Worm (Caenorhabditis elegans): Measurements from ENCODE around the gene aakg-2.
"Not testable (repeated sequence)": the region's sequence is repeated elsewhere in the genome, so short reads cannot be mapped to it uniquely, and the experiment has no call there.

Gene aakg-2

DNA sequence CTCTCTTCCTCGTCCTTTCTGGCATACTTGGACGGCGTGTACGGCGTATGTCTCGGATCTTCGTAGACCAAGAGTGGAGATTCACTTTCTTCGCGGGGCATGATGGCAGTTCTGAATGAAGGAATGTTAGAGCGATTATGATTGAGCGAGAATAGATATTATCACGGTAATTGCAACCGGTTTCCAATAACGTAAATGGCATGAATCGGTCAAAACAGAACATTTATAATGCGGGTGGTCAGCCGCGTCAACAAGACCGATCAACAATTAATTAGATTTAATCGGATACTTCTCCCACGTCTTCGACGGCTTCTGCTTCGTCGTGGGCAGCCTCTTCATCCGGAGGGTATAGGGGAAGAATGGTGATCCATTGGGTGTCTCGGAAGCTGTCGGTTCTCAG, 34.1 kb downstream of the aakg-2 start, which contains the start of gene F41G4.13:
Gene F41G4.13, minus strand, starts transcription at position 101 of the 400 bp plus-strand sequence.
- not testable (repeated sequence) for TF ChIP-seq unc-39, nhr-129, elt-3 (tag; optimal IDR thresholded peaks at IDR 0.05)

DNA sequence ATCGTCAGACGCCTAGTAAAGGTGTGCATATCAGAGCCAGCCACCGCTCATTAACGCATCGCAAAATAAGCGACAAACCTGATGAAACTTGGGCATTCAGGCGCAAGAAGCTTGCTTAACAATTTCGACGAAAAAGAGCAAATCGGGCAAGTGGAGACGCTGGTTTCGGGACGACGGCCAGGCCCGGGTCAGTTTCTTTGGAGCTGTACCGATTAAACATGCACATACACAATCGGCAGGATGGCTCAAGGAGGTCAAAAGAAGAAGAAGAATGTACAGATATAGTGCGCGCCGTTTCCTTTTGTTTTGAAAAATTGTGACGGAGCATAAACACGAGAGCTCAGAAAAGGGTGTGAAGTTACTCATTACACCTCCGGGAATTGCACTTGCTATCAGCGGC, 42.3 kb downstream of the aakg-2 start:
- TF ChIP-seq fos-1 (tag; optimal IDR thresholded peaks at IDR 0.05) (no peak), mab-5 (tag; optimal IDR thresholded peaks at IDR 0.05) (no peak), nhr-10 (tag; optimal IDR thresholded peaks at IDR 0.05) (no peak), nhr-12 (tag; optimal IDR thresholded peaks at IDR 0.05) (no peak), ama-1 (optimal IDR thresholded peaks at IDR 0.05) (no peak), nhr-21 (tag; optimal IDR thresholded peaks at IDR 0.05) (no peak), C34F6.9 (tag; optimal IDR thresholded peaks at IDR 0.05) (no peak), ceh-16 (tag; optimal IDR thresholded peaks at IDR 0.05) (no peak), egl-27 (tag; optimal IDR thresholded peaks at IDR 0.05) (no peak), nhr-11 (tag; optimal IDR thresholded peaks at IDR 0.05) (no peak), crh-2 (tag; optimal IDR thresholded peaks at IDR 0.05) (no peak), unc-39 (tag; optimal IDR thresholded peaks at IDR 0.05) (no peak), aly-2 (tag; optimal IDR thresholded peaks at IDR 0.05) (no peak), ztf-11 (tag; optimal IDR thresholded peaks at IDR 0.05) (no peak), ztf-4 (tag; optimal IDR thresholded peaks at IDR 0.05) (no peak), nhr-77 (tag; optimal IDR thresholded peaks at IDR 0.05) (no peak), sem-4 (tag; optimal IDR thresholded peaks at IDR 0.05) (no peak), nhr-6 (tag; optimal IDR thresholded peaks at IDR 0.05) (no peak), zag-1 (tag; optimal IDR thresholded peaks at IDR 0.05) (no peak), nhr-237 (tag; optimal IDR thresholded peaks at IDR 0.05) (no peak)

DNA sequence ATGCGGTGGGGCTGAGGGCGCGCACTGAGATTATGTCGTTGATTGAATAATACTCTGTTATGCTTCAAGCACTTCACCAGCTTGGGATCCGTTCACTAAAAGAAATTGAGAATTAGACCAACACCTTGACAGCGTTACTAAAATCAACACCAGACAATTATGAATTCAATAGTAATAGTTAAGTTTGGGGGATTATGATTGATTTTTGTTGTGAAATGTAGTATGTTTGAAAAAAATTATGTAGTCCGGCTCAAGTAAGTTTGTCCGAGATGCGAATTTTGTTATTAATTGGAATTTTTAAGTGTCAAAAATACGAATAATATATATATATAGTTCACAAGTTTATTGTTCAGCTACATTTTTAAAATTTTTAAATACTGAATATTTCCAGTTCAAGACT, 43.5 kb downstream of the aakg-2 start, which contains the start of gene sto-5:
Gene sto-5, minus strand, starts transcription at position 101 of the 400 bp plus-strand sequence.
- TF ChIP-seq ama-1 (optimal IDR thresholded peaks at IDR 0.05) (no peak), ceh-16 (tag; optimal IDR thresholded peaks at IDR 0.05) (no peak), ZK546.5 (tag; optimal IDR thresholded peaks at IDR 0.05) (no peak), unc-55 (GFP tag; optimal IDR thresholded peaks at IDR 0.05) (no peak), nhr-23 (tag; optimal IDR thresholded peaks at IDR 0.05) (no peak), fos-1 (tag; optimal IDR thresholded peaks at IDR 0.05) (no peak), nhr-237 (tag; optimal IDR thresholded peaks at IDR 0.05) (no peak), ztf-1 (GFP tag; conservative IDR thresholded peaks at IDR 0.05) (no peak), nhr-129 (tag; optimal IDR thresholded peaks at IDR 0.05) (no peak), mbf-1 (tag; optimal IDR thresholded peaks at IDR 0.05) (no peak), skn-1 (tag; optimal IDR thresholded peaks at IDR 0.05) (no peak), mab-5 (tag; optimal IDR thresholded peaks at IDR 0.05) (no peak), blmp-1 (tag; optimal IDR thresholded peaks at IDR 0.05; ENCODE audit: insufficient read depth) (no peak), crh-2 (tag; optimal IDR thresholded peaks at IDR 0.05) (no peak), ztf-11 (tag; optimal IDR thresholded peaks at IDR 0.05) (no peak), R02D3.7 (tag; optimal IDR thresholded peaks at IDR 0.05) (no peak), lin-39 (tag; optimal IDR thresholded peaks at IDR 0.05) (no peak), nhr-10 (tag; optimal IDR thresholded peaks at IDR 0.05) (no peak), gmeb-1 (tag; optimal IDR thresholded peaks at IDR 0.05) (no peak), ceh-82 (tag; optimal IDR thresholded peaks at IDR 0.05) (no peak)

DNA sequence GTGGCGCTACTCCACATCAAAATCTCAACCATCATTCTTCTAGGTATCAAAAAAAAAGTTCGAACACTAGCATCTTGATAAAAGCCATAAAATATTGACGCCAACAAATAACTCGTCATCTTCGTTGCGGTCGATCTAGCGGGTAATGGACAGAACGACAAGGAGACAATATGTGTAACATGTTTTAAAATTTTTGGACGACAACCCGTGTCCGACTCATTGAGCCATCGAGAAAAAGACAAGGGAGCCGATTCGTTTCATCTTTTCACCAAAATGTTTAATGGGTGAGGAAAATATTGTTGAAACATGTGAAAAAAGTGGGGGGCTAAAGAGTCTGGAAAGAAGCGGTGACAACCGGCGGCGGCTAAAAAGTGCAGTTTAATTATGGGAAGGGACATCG, 47.3 kb downstream of the aakg-2 start:
- no peak for TF ChIP-seq peb-1 (tag; optimal IDR thresholded peaks at IDR 0.05)
- TF ChIP-seq unc-39 (tag; optimal IDR thresholded peaks at IDR 0.05): no peak

DNA sequence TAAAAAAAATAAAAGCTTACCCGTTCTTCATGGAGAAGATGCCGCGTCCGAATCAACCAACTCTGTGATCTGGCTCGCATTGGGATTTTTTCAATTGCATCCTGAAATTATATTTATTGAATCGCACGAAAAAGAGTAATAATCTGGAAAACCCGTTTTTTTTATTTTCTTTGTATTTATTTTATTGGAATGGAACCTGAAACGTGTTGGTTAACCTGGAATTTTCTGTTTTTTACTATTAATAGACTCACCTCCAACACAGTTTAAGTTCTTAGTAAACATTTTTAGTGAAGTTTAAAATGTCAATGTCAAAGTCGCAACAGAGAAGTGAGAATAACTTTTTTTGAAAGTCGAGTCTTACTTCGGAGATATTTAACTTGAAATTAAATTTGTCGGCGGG, 50.6 kb downstream of the aakg-2 start:
- TF ChIP-seq mdl-1 (tag; optimal IDR thresholded peaks at IDR 0.05) (no peak), sma-9 (GFP tag; optimal IDR thresholded peaks at IDR 0.05) (no peak), sma-9 (tag; optimal IDR thresholded peaks at IDR 0.05) (no peak), nhr-21 (tag; optimal IDR thresholded peaks at IDR 0.05) (no peak), fos-1 (tag; optimal IDR thresholded peaks at IDR 0.05) (no peak), unc-55 (GFP tag; optimal IDR thresholded peaks at IDR 0.05) (no peak), nhr-25 (tag; optimal IDR thresholded peaks at IDR 0.05) (no peak), unc-62 (GFP tag; optimal IDR thresholded peaks at IDR 0.05) (no peak), nhr-10 (tag; optimal IDR thresholded peaks at IDR 0.05) (no peak), ama-1 (optimal IDR thresholded peaks at IDR 0.05) (no peak), nhr-12 (tag; optimal IDR thresholded peaks at IDR 0.05) (no peak), skn-1 (tag; optimal IDR thresholded peaks at IDR 0.05) (no peak), nhr-237 (tag; optimal IDR thresholded peaks at IDR 0.05) (no peak), snpc-4 (tag; optimal IDR thresholded peaks at IDR 0.05) (no peak), zag-1 (tag; optimal IDR thresholded peaks at IDR 0.05) (no peak)
